Worm (Caenorhabditis elegans): Measurements from ENCODE around the gene F11G11.15.

Gene F11G11.15

DNA sequence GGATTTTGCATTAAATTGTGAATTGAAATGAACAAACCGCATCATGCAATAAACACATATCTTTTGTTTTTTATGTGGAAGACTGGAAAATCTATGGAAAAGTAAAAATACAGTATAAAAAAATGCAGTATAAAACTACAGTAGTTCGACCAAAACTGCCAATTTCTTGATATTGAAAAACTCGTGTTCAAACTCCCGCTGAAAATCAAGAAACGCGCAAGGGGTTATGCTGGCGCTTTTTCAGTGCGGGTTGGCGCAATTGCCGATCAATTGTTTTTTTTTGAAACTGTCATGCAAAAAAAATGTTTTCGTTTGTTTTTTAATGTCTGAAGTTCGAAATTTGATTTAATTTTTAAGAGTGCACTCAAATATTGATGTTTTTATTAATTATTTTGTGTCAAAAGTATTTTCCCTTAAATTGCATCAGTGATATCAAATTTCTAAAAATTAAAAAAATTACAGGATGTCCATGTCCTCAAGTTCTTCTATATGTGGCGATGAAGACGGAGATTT lies 23.0 kb upstream of the F11G11.15 start, which contains the start of gene dnj-9 (continued):
- TF ChIP-seq C34F6.9 (tag; optimal IDR thresholded peaks at IDR 0.05) = peak; percentile 98
- TF ChIP-seq ztf-1 (GFP tag; conservative IDR thresholded peaks at IDR 0.05) = no peak
- TF ChIP-seq lsy-2 (tag; optimal IDR thresholded peaks at IDR 0.05) = peak; percentile 95 to 96
- peak; percentile 93 for TF ChIP-seq mab-5 (tag; optimal IDR thresholded peaks at IDR 0.05)
- TF ChIP-seq nhr-23 (tag; optimal IDR thresholded peaks at IDR 0.05) = no peak
- peak; percentile 97 for TF ChIP-seq nhr-25 (tag; optimal IDR thresholded peaks at IDR 0.05)
- peak; percentile 77 for TF ChIP-seq blmp-1 (tag; optimal IDR thresholded peaks at IDR 0.05; ENCODE audit: insufficient read depth)
- TF ChIP-seq ztf-11 (tag; optimal IDR thresholded peaks at IDR 0.05) = no peak
- TF ChIP-seq unc-62 (GFP tag; optimal IDR thresholded peaks at IDR 0.05) = peak; percentile 63
- peak; percentile 91 for TF ChIP-seq nhr-10 (tag; optimal IDR thresholded peaks at IDR 0.05)
- TF ChIP-seq nhr-77 (tag; optimal IDR thresholded peaks at IDR 0.05) = peak; percentile 79
- peak; percentile 100 for TF ChIP-seq gmeb-1 (tag; optimal IDR thresholded peaks at IDR 0.05)

DNA sequence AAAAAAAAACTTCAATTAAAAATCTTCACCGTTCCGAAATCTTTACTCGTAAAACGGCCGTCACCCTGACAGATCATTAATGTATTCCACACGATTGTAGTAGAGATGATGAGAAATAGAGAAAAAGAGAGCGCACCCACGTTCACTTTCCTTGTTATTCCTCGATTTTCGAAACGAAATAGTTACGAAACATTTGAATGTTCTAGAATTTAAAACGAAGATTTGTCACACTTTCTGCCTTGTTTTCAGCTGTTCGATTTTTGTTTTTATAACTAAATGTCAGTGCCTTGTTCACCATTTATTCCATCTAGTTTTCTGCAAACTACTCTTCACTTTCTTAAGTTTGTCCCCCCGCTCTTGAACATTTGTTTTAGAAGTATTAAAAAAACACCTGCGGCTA lies 19.9 kb upstream of the F11G11.15 start:
- TF ChIP-seq snpc-4 (tag; optimal IDR thresholded peaks at IDR 0.05) (no peak), C34F6.9 (tag; optimal IDR thresholded peaks at IDR 0.05) (peak; percentile 39), unc-55 (GFP tag; optimal IDR thresholded peaks at IDR 0.05) (peak; percentile 35)

DNA sequence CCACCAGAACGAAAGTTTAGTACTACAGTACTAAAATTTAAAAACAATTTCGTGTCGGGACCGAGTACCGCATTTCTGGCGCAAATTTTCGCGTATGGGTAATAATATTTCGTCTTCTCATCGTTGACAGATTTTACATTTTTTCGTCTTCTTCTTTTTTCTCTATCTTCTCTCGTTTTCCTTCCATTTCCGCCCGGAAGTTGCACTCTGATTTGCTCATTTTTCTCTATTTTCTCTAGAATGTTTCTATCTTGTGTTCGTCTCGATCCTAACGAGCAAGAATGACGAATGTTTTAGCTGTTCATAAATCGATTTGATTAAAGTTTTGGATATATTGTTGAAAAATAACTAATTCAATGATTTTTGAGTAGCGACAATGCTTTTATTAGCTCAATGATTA lies 19.2 kb upstream of the F11G11.15 start:
- peak; percentile 2 to 24 for TF ChIP-seq lsy-2 (tag; optimal IDR thresholded peaks at IDR 0.05)
- TF ChIP-seq sma-9 (GFP tag; optimal IDR thresholded peaks at IDR 0.05) = peak; percentile 49
- TF ChIP-seq sma-9 (tag; optimal IDR thresholded peaks at IDR 0.05) = no peak
- no peak for TF ChIP-seq ztf-1 (GFP tag; conservative IDR thresholded peaks at IDR 0.05)
- peak; percentile 15 for TF ChIP-seq C34F6.9 (tag; optimal IDR thresholded peaks at IDR 0.05)

ce11 chrII:4856113-4856512 lies 18.5 kb upstream of the F11G11.15 start:
- TF ChIP-seq nhr-21 (tag; optimal IDR thresholded peaks at IDR 0.05) = peak; percentile 58
- TF ChIP-seq unc-55 (GFP tag; optimal IDR thresholded peaks at IDR 0.05) = peak; percentile 6
- TF ChIP-seq sma-3 (GFP tag; optimal IDR thresholded peaks at IDR 0.05) = no peak
- TF ChIP-seq nhr-25 (tag; optimal IDR thresholded peaks at IDR 0.05) = peak; percentile 73
- no peak for TF ChIP-seq unc-39 (tag; optimal IDR thresholded peaks at IDR 0.05)
- TF ChIP-seq gmeb-1 (tag; optimal IDR thresholded peaks at IDR 0.05) = peak; percentile 11
- TF ChIP-seq crh-2 (tag; optimal IDR thresholded peaks at IDR 0.05) = peak; percentile 4
- peak; percentile 32 for TF ChIP-seq sma-9 (GFP tag; optimal IDR thresholded peaks at IDR 0.05)
- no peak for TF ChIP-seq sma-9 (tag; optimal IDR thresholded peaks at IDR 0.05)
- no peak for TF ChIP-seq lin-39 (tag; optimal IDR thresholded peaks at IDR 0.05)
- TF ChIP-seq nhr-129 (tag; optimal IDR thresholded peaks at IDR 0.05) = peak; percentile 13
- peak in 1 of 2 experiments; percentile 52 for TF ChIP-seq lsy-2 (tag; optimal IDR thresholded peaks at IDR 0.05)
- TF ChIP-seq skn-1 (tag; optimal IDR thresholded peaks at IDR 0.05) = peak; percentile 1
- peak; percentile 54 for TF ChIP-seq C34F6.9 (tag; optimal IDR thresholded peaks at IDR 0.05)

- TF ChIP-seq ceh-16 (tag; optimal IDR thresholded peaks at IDR 0.05) = no peak
- TF ChIP-seq nhr-129 (tag; optimal IDR thresholded peaks at IDR 0.05) = peak; percentile 17
- no peak for TF ChIP-seq aly-2 (tag; optimal IDR thresholded peaks at IDR 0.05)
- TF ChIP-seq skn-1 (tag; optimal IDR thresholded peaks at IDR 0.05) = no peak
- TF ChIP-seq ztf-1 (GFP tag; conservative IDR thresholded peaks at IDR 0.05) = no peak
- TF ChIP-seq mbf-1 (tag; optimal IDR thresholded peaks at IDR 0.05) = no peak
- TF ChIP-seq crh-2 (tag; optimal IDR thresholded peaks at IDR 0.05) = peak; percentile 32
- no peak for TF ChIP-seq lin-11 (tag; optimal IDR thresholded peaks at IDR 0.05)
- peak; percentile 94 for TF ChIP-seq fos-1 (tag; optimal IDR thresholded peaks at IDR 0.05)
- TF ChIP-seq lin-13 (GFP tag; optimal IDR thresholded peaks at IDR 0.05) = no peak
- TF ChIP-seq F13H6.1 (tag; optimal IDR thresholded peaks at IDR 0.05) = no peak
- TF ChIP-seq sma-9 (GFP tag; optimal IDR thresholded peaks at IDR 0.05) = peak; percentile 18
- TF ChIP-seq sma-9 (tag; optimal IDR thresholded peaks at IDR 0.05) = no peak
- TF ChIP-seq nhr-237 (tag; optimal IDR thresholded peaks at IDR 0.05) = no peak
- no peak for TF ChIP-seq Y55F3AM.14 (GFP tag; optimal IDR thresholded peaks at IDR 0.05)
Observed at ce11 chrII:4857086-4857485, 17.6 kb upstream of the F11G11.15 start.
